Fruit fly (Drosophila melanogaster) whole organism, embryonic: ENCODE data around the gene Frmd5.

Source experiments
- CG10431 ChIP-seq: fragments of 200-800 bp; sonication (Bioruptor generic); optimal IDR thresholded peaks from 3 replicates; lab custom pipeline; 2018; ENCODE audit warnings: missing biosample characterization, mild to moderate bottlenecking, missing genetic modification characterization
- CG11560 ChIP-seq: fragments of 200-800 bp; sonication (Bioruptor generic); IDR thresholded peaks from 3 replicates; pipeline ENCODE4 v1.3.6; 2022; ENCODE audit warnings: missing biosample characterization, missing genetic modification characterization
- CG12744 ChIP-seq: fragments of 200-800 bp; sonication (Bioruptor generic); optimal IDR thresholded peaks from 2 replicates; lab custom pipeline; 2016; ENCODE audit warnings: missing biosample characterization, missing genetic modification characterization
- CG13424 ChIP-seq: fragments of 200-800 bp; sonication (Bioruptor generic); optimal IDR thresholded peaks from 2 replicates; lab custom pipeline; 2019; ENCODE audit warnings: missing biosample characterization, mild to moderate bottlenecking, missing genetic modification characterization, moderate library complexity
- CG14014 ChIP-seq: fragments of 200-800 bp; sonication (Bioruptor generic); IDR thresholded peaks from 2 replicates; pipeline ENCODE4 v1.3.6; 2022; ENCODE audit warnings: missing biosample characterization, missing genetic modification characterization
- CG14667 ChIP-seq: fragments of 200-800 bp; sonication (Bioruptor generic); IDR thresholded peaks from 2 replicates; pipeline ENCODE4 v1.3.6; 2022; ENCODE audit warnings: missing biosample characterization, missing genetic modification characterization
- CG15011 ChIP-seq: fragments of 200-800 bp; sonication (Bioruptor generic); optimal IDR thresholded peaks from 3 replicates; lab custom pipeline; 2018; ENCODE audit warnings: missing biosample characterization, mild to moderate bottlenecking, missing genetic modification characterization
- CG2678 ChIP-seq: fragments of 200-800 bp; sonication (Bioruptor generic); optimal IDR thresholded peaks from 3 replicates; lab custom pipeline; 2019; ENCODE audit warnings: missing biosample characterization, mild to moderate bottlenecking, missing genetic modification characterization, moderate library complexity
- CG2875 ChIP-seq: fragments of 200-800 bp; sonication (Bioruptor generic); optimal IDR thresholded peaks from 2 replicates; lab custom pipeline; 2017; ENCODE audit warnings: missing biosample characterization, mild to moderate bottlenecking, missing genetic modification characterization, missing genetic modification reagents
- CG31441 ChIP-seq: fragments of 200-800 bp; sonication (Bioruptor generic); IDR thresholded peaks from 2 replicates; pipeline ENCODE4 v1.3.6; 2022; ENCODE audit warnings: missing biosample characterization, missing genetic modification characterization
- CG32532 ChIP-seq: fragments of 200-800 bp; sonication (Bioruptor generic); IDR thresholded peaks from 2 replicates; pipeline ENCODE4 v1.3.6; 2022; ENCODE audit warnings: missing biosample characterization, missing genetic modification characterization
- CG3281 ChIP-seq: fragments of 200-800 bp; sonication (Bioruptor generic); optimal IDR thresholded peaks from 3 replicates; lab custom pipeline; 2017; ENCODE audit warnings: missing biosample characterization, mild to moderate bottlenecking, missing genetic modification characterization
- CG5180 ChIP-seq: fragments of 200-800 bp; sonication (Bioruptor generic); optimal IDR thresholded peaks from 3 replicates; lab custom pipeline; 2017; ENCODE audit warnings: missing biosample characterization, missing genetic modification characterization, mild to moderate bottlenecking, moderate library complexity, missing genetic modification reagents
- CG6683 ChIP-seq: fragments of 200-800 bp; sonication (Bioruptor generic); optimal IDR thresholded peaks from 2 replicates; lab custom pipeline; 2017; ENCODE audit warnings: missing biosample characterization, mild to moderate bottlenecking, missing genetic modification characterization, missing genetic modification reagents
- CG7745 ChIP-seq: fragments of 200-800 bp; sonication (Bioruptor generic); optimal IDR thresholded peaks from 2 replicates; lab custom pipeline; 2018; ENCODE audit warnings: missing biosample characterization, mild to moderate bottlenecking, missing genetic modification characterization, moderate library complexity
- CG8388 ChIP-seq: fragments of 200-800 bp; sonication (Bioruptor generic); optimal IDR thresholded peaks from 2 replicates; lab custom pipeline; 2019; ENCODE audit warnings: missing biosample characterization, mild to moderate bottlenecking, missing genetic modification characterization, moderate library complexity
- CG9609 ChIP-seq: fragments of 200-800 bp; sonication (Bioruptor generic); optimal IDR thresholded peaks from 3 replicates; lab custom pipeline; 2016; ENCODE audit warnings: missing biosample characterization, missing genetic modification characterization
- CG9727 ChIP-seq: fragments of 200-800 bp; sonication (Bioruptor generic); optimal IDR thresholded peaks from 3 replicates; lab custom pipeline; 2017; ENCODE audit warnings: missing biosample characterization, mild to moderate bottlenecking, missing genetic modification characterization
- CG9932 ChIP-seq: fragments of 200-800 bp; sonication (Bioruptor generic); IDR thresholded peaks from 2 replicates; pipeline ENCODE4 v1.3.6; 2022; ENCODE audit warnings: missing biosample characterization, missing genetic modification characterization
- D ChIP-seq, 2 experiments: fragments of 200-800 bp in 1 of 2; fragments of >200 bp in 1 of 2; sonication (Bioruptor generic) in 1 of 2; optimal IDR thresholded peaks; 2 replicates in 1 of 2; 3 replicates in 1 of 2; lab custom pipeline; 2017; ENCODE audit warnings: mild to moderate bottlenecking in 1 of 2, missing biosample characterization in 1 of 2, missing genetic modification characterization in 1 of 2, missing genetic modification reagents in 1 of 2
- Deaf1 ChIP-seq: fragments of 200-800 bp; optimal IDR thresholded peaks from 3 replicates; lab custom pipeline; 2019; ENCODE audit warnings: missing biosample characterization, mild to moderate bottlenecking, missing genetic modification characterization, moderate library complexity
- H2.0 ChIP-seq: fragments of 200-800 bp; sonication (Bioruptor generic); IDR thresholded peaks from 2 replicates; pipeline ENCODE4 v1.3.6; 2022; ENCODE audit warnings: missing biosample characterization, missing genetic modification characterization
- Hand ChIP-seq: fragments of 200-800 bp; sonication (Bioruptor generic); optimal IDR thresholded peaks from 2 replicates; lab custom pipeline; 2017; ENCODE audit warnings: mild to moderate bottlenecking, missing biosample characterization, missing genetic modification reagents, missing genetic modification characterization
- Hr3 ChIP-seq: fragments of 200-800 bp; sonication (Bioruptor generic); optimal IDR thresholded peaks from 3 replicates; lab custom pipeline; 2016; ENCODE audit warnings: missing biosample characterization, missing genetic modification characterization
- Hr78 ChIP-seq, 2 experiments: fragments of 200-800 bp in 1 of 2; fragments of >200 bp in 1 of 2; sonication (Bioruptor generic) in 1 of 2; optimal IDR thresholded peaks; 2 replicates each; lab custom pipeline; 2017 to 2019; ENCODE audit warnings: missing biosample characterization in 2 of 2, missing genetic modification characterization in 2 of 2, mild to moderate bottlenecking in 1 of 2, moderate library complexity in 1 of 2
- Kr ChIP-seq: fragments of 200-800 bp; sonication (Bioruptor generic); optimal IDR thresholded peaks from 2 replicates; lab custom pipeline; 2017; ENCODE audit warnings: missing biosample characterization, mild to moderate bottlenecking, missing genetic modification characterization
- NC2β ChIP-seq: fragments of 200-800 bp; sonication (Bioruptor generic); optimal IDR thresholded peaks from 2 replicates; lab custom pipeline; 2016; ENCODE audit warnings: missing biosample characterization, missing genetic modification characterization
- Rfx ChIP-seq: fragments of 200-800 bp; sonication (Bioruptor generic); IDR thresholded peaks from 2 replicates; pipeline ENCODE4 v1.3.6; 2022; ENCODE audit warnings: missing biosample characterization, missing genetic modification characterization
- Taf1 ChIP-seq: fragments of 200-800 bp; sonication (Bioruptor generic); IDR thresholded peaks from 2 replicates; pipeline ENCODE4 v1.3.6; 2022; ENCODE audit warnings: missing biosample characterization, missing genetic modification characterization
- bab2 ChIP-seq: fragments of 200-800 bp; sonication (Bioruptor generic); optimal IDR thresholded peaks from 2 replicates; lab custom pipeline; 2016; ENCODE audit warnings: missing biosample characterization, missing genetic modification characterization
- bbx ChIP-seq: fragments of 200-800 bp; sonication (Bioruptor generic); IDR thresholded peaks from 2 replicates; pipeline ENCODE4 v1.3.6; 2022; ENCODE audit warnings: missing biosample characterization, missing genetic modification characterization; ENCODE audit not compliant: partially characterized antibody
- ci ChIP-seq: fragments of 200-800 bp; sonication (Bioruptor generic); IDR thresholded peaks from 3 replicates; pipeline ENCODE4 v1.3.6; 2022; ENCODE audit warnings: missing biosample characterization, missing genetic modification characterization
- gem ChIP-seq: fragments of 200-800 bp; sonication (Bioruptor generic); optimal IDR thresholded peaks from 2 replicates; lab custom pipeline; 2019; ENCODE audit warnings: missing biosample characterization, mild to moderate bottlenecking, missing genetic modification characterization, moderate library complexity
- hb ChIP-seq: fragments of 200-800 bp; sonication (Bioruptor generic); IDR thresholded peaks from 3 replicates; pipeline ENCODE4 v1.3.6; 2022; ENCODE audit warnings: missing biosample characterization, missing genetic modification characterization; ENCODE audit not compliant: partially characterized antibody
- hkb ChIP-seq, 2 experiments: fragments of 200-800 bp in 1 of 2; fragments of >200 bp in 1 of 2; sonication (Bioruptor generic) in 1 of 2; IDR thresholded peaks in 1 of 2; optimal IDR thresholded peaks in 1 of 2; 2 replicates each; pipeline versions ENCODE4 v1.3.6 to Lab custom; 2017 to 2022; ENCODE audit warnings: missing biosample characterization in 1 of 2, missing genetic modification characterization in 1 of 2
- jumu ChIP-seq: fragments of 200-800 bp; sonication (Bioruptor generic); optimal IDR thresholded peaks from 3 replicates; lab custom pipeline; 2016; ENCODE audit warnings: missing biosample characterization, missing genetic modification characterization
- kah ChIP-seq: fragments of 200-800 bp; sonication (Bioruptor generic); optimal IDR thresholded peaks from 2 replicates; lab custom pipeline; 2018; ENCODE audit warnings: missing biosample characterization, mild to moderate bottlenecking, missing genetic modification characterization
- lab ChIP-seq: fragments of 200-800 bp; sonication (Bioruptor generic); optimal IDR thresholded peaks from 3 replicates; lab custom pipeline; 2017; ENCODE audit warnings: missing biosample characterization, missing genetic modification characterization, mild to moderate bottlenecking, moderate library complexity, missing genetic modification reagents
- otp ChIP-seq: fragments of 200-800 bp; sonication (Bioruptor generic); IDR thresholded peaks from 3 replicates; pipeline ENCODE4, ENCODE4 v1.3.6; 2022; ENCODE audit warnings: missing biosample characterization, missing genetic modification characterization
- pita ChIP-seq: fragments of 200-800 bp; sonication (Bioruptor generic); optimal IDR thresholded peaks from 2 replicates; lab custom pipeline; 2017; ENCODE audit warnings: missing biosample characterization, mild to moderate bottlenecking, missing genetic modification characterization
- rib ChIP-seq: fragments of 200-800 bp; sonication (Bioruptor generic); IDR thresholded peaks from 2 replicates; pipeline ENCODE4 v1.3.6; 2022; ENCODE audit warnings: missing biosample characterization, missing genetic modification characterization
- row ChIP-seq: fragments of 200-800 bp; sonication (Bioruptor generic); IDR thresholded peaks from 3 replicates; pipeline ENCODE4 v1.3.6; 2022; ENCODE audit warnings: missing biosample characterization, missing genetic modification characterization
- run ChIP-seq: fragments of 200-800 bp; sonication (Bioruptor generic); optimal IDR thresholded peaks from 3 replicates; lab custom pipeline; 2018; ENCODE audit warnings: missing biosample characterization, mild to moderate bottlenecking, missing genetic modification characterization
- stc ChIP-seq: fragments of 200-800 bp; sonication (Bioruptor generic); IDR thresholded peaks from 2 replicates; pipeline ENCODE4 v1.3.6; 2022; ENCODE audit warnings: missing biosample characterization, missing genetic modification characterization
- stwl ChIP-seq: fragments of 200-800 bp; sonication (Bioruptor generic); optimal IDR thresholded peaks from 3 replicates; lab custom pipeline; 2018; ENCODE audit warnings: missing biosample characterization, mild to moderate bottlenecking, missing genetic modification characterization, moderate library complexity
- tll ChIP-seq, 2 experiments: fragments of 200-800 bp in 1 of 2; fragments of >200 bp in 1 of 2; sonication (Bioruptor generic) in 1 of 2; optimal IDR thresholded peaks; 2 replicates each; lab custom pipeline; 2017 to 2019; ENCODE audit warnings: missing biosample characterization in 2 of 2, missing genetic modification characterization in 2 of 2, mild to moderate bottlenecking in 1 of 2, moderate library complexity in 1 of 2
- tx ChIP-seq: fragments of 200-800 bp; sonication (Bioruptor generic); optimal IDR thresholded peaks from 2 replicates; lab custom pipeline; 2016; ENCODE audit warnings: missing biosample characterization, missing genetic modification characterization
- vvl ChIP-seq: fragments of 200-800 bp; sonication (Bioruptor generic); IDR thresholded peaks from 2 replicates; pipeline ENCODE4 v1.3.6; 2022; ENCODE audit warnings: missing biosample characterization, missing genetic modification characterization
- wek ChIP-seq: fragments of 200-800 bp; sonication (Bioruptor generic); optimal IDR thresholded peaks from 3 replicates; lab custom pipeline; 2018; ENCODE audit warnings: missing biosample characterization, mild to moderate bottlenecking, missing genetic modification characterization, moderate library complexity
- zfh1 ChIP-seq: fragments of 200-800 bp; sonication (Bioruptor generic); IDR thresholded peaks from 3 replicates; pipeline ENCODE4 v1.3.6; 2022; ENCODE audit warnings: missing biosample characterization, missing genetic modification characterization

Frmd5 gene

dm6 chr2L:10299810-10300147 lies 44.5 kb upstream of the Frmd5 start, which contains the start of gene CYLD (continued):
- TF ChIP-seq stwl (peak; percentile 67), Hr3 (peak; percentile 71), CG11560 (tag; lab: Robert Waterston, UW) (no peak), CG8388 (GFP tag; lab: Kevin White, UChicago) (peak; percentile 76), Kr (GFP tag; lab: Kevin White, UChicago) (no peak), Deaf1 (no peak), hb (GFP tag; lab: Robert Waterston, UW) (no peak), lab (GFP tag; lab: Kevin White, UChicago) (no peak), CG9932 (GFP tag; lab: Robert Waterston, UW) (no peak), NC2β (GFP tag; lab: Kevin White, UChicago) (no peak), vvl (GFP tag; lab: Robert Waterston, UW) (peak; percentile 87), CG15011 (GFP tag; lab: Kevin White, UChicago) (peak; percentile 16), ci (GFP tag; lab: Robert Waterston, UW) (peak; percentile 83; the same call in 1 of the 3 replicates), CG9727 (GFP tag; lab: Kevin White, UChicago) (peak; percentile 72), Taf1 (GFP tag; lab: Robert Waterston, UW) (no peak), CG31441 (peak; percentile 76), zfh1 (peak; percentile 81), rib (no peak), stc (GFP tag; lab: Robert Waterston, UW) (peak; percentile 77), row (peak; percentile 77), run (tag; lab: Kevin White, UChicago) (no peak), otp (GFP tag; lab: Robert Waterston, UW) (no peak), tll (GFP tag; optimal IDR thresholded peaks at IDR 0.05; lab: Kevin White, UChicago) (no peak), CG5180 (GFP tag; lab: Kevin White, UChicago) (no peak), hkb (optimal IDR thresholded peaks at IDR 0.05; lab: Kevin White, UChicago) (no peak), hkb (GFP tag; IDR thresholded peaks at IDR 0.05; lab: Robert Waterston, UW) (peak; percentile 85), CG12744 (GFP tag; lab: Kevin White, UChicago) (no peak), CG10431 (GFP tag; lab: Kevin White, UChicago) (peak; percentile 13), CG14667 (GFP tag; lab: Robert Waterston, UW) (no peak), CG14014 (GFP tag; lab: Robert Waterston, UW) (peak; percentile 76; the same call in 1 of the 2 replicates), bbx (GFP tag; lab: Robert Waterston, UW) (no peak), CG3281 (GFP tag; lab: Kevin White, UChicago) (peak; percentile 63), pita (GFP tag; lab: Kevin White, UChicago) (no peak), CG13424 (peak; percentile 79), Hr78 (GFP tag; optimal IDR thresholded peaks at IDR 0.05; lab: Kevin White, UChicago) (no peak), CG7745 (tag; lab: Kevin White, UChicago) (no peak), Rfx (GFP tag; lab: Robert Waterston, UW) (peak; percentile 74; the same call in 1 of the 2 replicates), jumu (no peak), tx (GFP tag; lab: Kevin White, UChicago) (peak; percentile 25), kah (GFP tag; lab: Kevin White, UChicago) (no peak), H2.0 (GFP tag; lab: Robert Waterston, UW) (peak; percentile 66), D (optimal IDR thresholded peaks at IDR 0.05; lab: Kevin White, UChicago) (no peak), D (GFP tag; optimal IDR thresholded peaks at IDR 0.05; lab: Kevin White, UChicago) (peak; percentile 29), CG6683 (GFP tag; lab: Kevin White, UChicago) (peak; percentile 57), CG32532 (GFP tag; lab: Robert Waterston, UW) (peak; percentile 84; the same call in 1 of the 2 replicates), bab2 (GFP tag; lab: Kevin White, UChicago) (peak; percentile 17), gem (tag; lab: Kevin White, UChicago) (peak; percentile 89), wek (peak; percentile 97), CG2678 (tag; lab: Kevin White, UChicago) (peak; percentile 83), CG2875 (GFP tag; lab: Kevin White, UChicago) (peak; percentile 41), CG9609 (GFP tag; lab: Kevin White, UChicago) (no peak), Hand (GFP tag; lab: Kevin White, UChicago) (no peak)
